Worm (Caenorhabditis elegans) whole organism, young adult: ENCODE measurements around the gene chl-1.

Experiments used
- F49E8.2 ChIP-seq: sonication (generic microtip); optimal IDR thresholded peaks from 3 replicates; lab custom pipeline; 2017; ENCODE audit warnings: missing genetic modification characterization, mild to moderate bottlenecking, missing compliant biosample characterization, antibody characterized with exemption, moderate library complexity; ENCODE audit not compliant: insufficient read depth
- F57A8.1 ChIP-seq: fragments of 200-800 bp; sonication (Bioruptor generic); optimal IDR thresholded peaks from 2 replicates; lab custom pipeline; 2018; ENCODE audit warnings: mild to moderate bottlenecking, missing genetic modification characterization, moderate library complexity, missing compliant biosample characterization
- F57C9.4 ChIP-seq: sonication (generic microtip); optimal IDR thresholded peaks from 2 replicates; lab custom pipeline; 2017; ENCODE audit warnings: mild to moderate bottlenecking, missing genetic modification characterization, missing compliant biosample characterization
- T07F8.4 ChIP-seq: sonication (generic microtip); optimal IDR thresholded peaks from 2 replicates; lab custom pipeline; 2016; ENCODE audit warnings: mild to moderate bottlenecking, missing genetic modification characterization, moderate library complexity, missing compliant biosample characterization
- T26A5.8 ChIP-seq: sonication (generic microtip); optimal IDR thresholded peaks from 2 replicates; lab custom pipeline; 2016; ENCODE audit warnings: missing genetic modification characterization, missing compliant biosample characterization
- Y56A3A.18 ChIP-seq: fragments of 200-800 bp; sonication (Bioruptor generic); IDR thresholded peaks from 2 replicates; pipeline ENCODE4 v1.3.6; 2022; ENCODE audit warnings: missing genetic modification reagents, missing genetic modification characterization, missing compliant biosample characterization
- Y67H2A.10 ChIP-seq: fragments of 200-800 bp; sonication (Bioruptor generic); conservative IDR thresholded peaks from 2 replicates; pipeline ENCODE4 v1.3.6; 2022; ENCODE audit warnings: missing genetic modification reagents, missing genetic modification characterization, missing compliant biosample characterization
- aptf-2 ChIP-seq: fragments of 200-800 bp; sonication (Bioruptor generic); conservative IDR thresholded peaks from 2 replicates; pipeline ENCODE4 v1.3.6; 2022; ENCODE audit warnings: missing genetic modification reagents, missing genetic modification characterization, missing compliant biosample characterization
- atf-7 ChIP-seq: sonication (generic microtip); optimal IDR thresholded peaks from 2 replicates; lab custom pipeline; 2017; ENCODE audit warnings: mild to moderate bottlenecking, missing genetic modification characterization, missing compliant biosample characterization
- attf-5 ChIP-seq: fragments of 200-800 bp; sonication (Bioruptor generic); optimal IDR thresholded peaks from 2 replicates; lab custom pipeline; 2018; ENCODE audit warnings: mild to moderate bottlenecking, missing genetic modification characterization, missing compliant biosample characterization
- bed-2 ChIP-seq: fragments of 200-800 bp; sonication (Bioruptor generic); IDR thresholded peaks from 2 replicates; pipeline ENCODE4 v1.3.6; 2022; ENCODE audit warnings: missing genetic modification reagents, missing genetic modification characterization, missing compliant biosample characterization
- ceh-27 ChIP-seq: fragments of 200-800 bp; sonication (Bioruptor generic); optimal IDR thresholded peaks from 2 replicates; lab custom pipeline; 2018; ENCODE audit warnings: mild to moderate bottlenecking, missing genetic modification characterization, moderate library complexity, missing compliant biosample characterization
- chd-7 ChIP-seq: sonication (generic microtip); optimal IDR thresholded peaks from 2 replicates; lab custom pipeline; 2016; ENCODE audit warnings: mild to moderate bottlenecking, missing genetic modification characterization, moderate library complexity, missing compliant biosample characterization
- dpff-1 ChIP-seq: sonication (generic microtip); optimal IDR thresholded peaks from 2 replicates; lab custom pipeline; 2017; ENCODE audit warnings: mild to moderate bottlenecking, missing genetic modification characterization, missing compliant biosample characterization
- dpl-1 ChIP-seq: fragments of 150-350 bp; optimal IDR thresholded peaks from 2 replicates; lab custom pipeline; 2014; ENCODE audit warnings: missing biosample characterization, missing genetic modification reagents, missing genetic modification characterization
- egl-44 ChIP-seq: fragments of 200-800 bp; sonication (Bioruptor generic); IDR thresholded peaks from 2 replicates; pipeline ENCODE4 v1.3.6; 2022; ENCODE audit warnings: missing genetic modification reagents, missing genetic modification characterization, missing compliant biosample characterization
- ekl-4 ChIP-seq: fragments of 200-800 bp; sonication (Bioruptor generic); IDR thresholded peaks from 2 replicates; pipeline ENCODE4 v1.3.6; 2022; ENCODE audit warnings: missing genetic modification reagents, missing genetic modification characterization, missing compliant biosample characterization
- him-1 ChIP-seq: sonication (generic microtip); optimal IDR thresholded peaks from 2 replicates; lab custom pipeline; 2016; ENCODE audit warnings: missing genotype, missing genetic modification reagents, missing genetic modification characterization, missing compliant biosample characterization
- hlh-12 ChIP-seq: sonication (generic microtip); optimal IDR thresholded peaks from 2 replicates; lab custom pipeline; 2016; ENCODE audit warnings: missing genetic modification characterization, missing compliant biosample characterization
- hlh-26 ChIP-seq: fragments of 200-800 bp; sonication (Bioruptor generic); conservative IDR thresholded peaks from 2 replicates; pipeline ENCODE4 v1.3.6; 2022; ENCODE audit warnings: missing genetic modification reagents, missing genetic modification characterization, missing compliant biosample characterization
- lag-1 ChIP-seq: fragments of 200-800 bp; sonication (Bioruptor generic); IDR thresholded peaks from 2 replicates; pipeline ENCODE4 v1.3.6; 2022; ENCODE audit warnings: missing genetic modification reagents, missing genetic modification characterization, missing compliant biosample characterization
- lin-54 ChIP-seq: fragments of 200-800 bp; sonication (Bioruptor generic); optimal IDR thresholded peaks from 2 replicates; lab custom pipeline; 2018; ENCODE audit warnings: mild to moderate bottlenecking, missing genetic modification characterization, missing compliant biosample characterization
- madf-8 ChIP-seq: fragments of 200-800 bp; sonication (Bioruptor generic); conservative IDR thresholded peaks from 2 replicates; pipeline ENCODE4 v1.3.6; 2022; ENCODE audit warnings: missing genetic modification reagents, missing genetic modification characterization, missing compliant biosample characterization
- nfya-1 ChIP-seq: sonication (generic microtip); optimal IDR thresholded peaks from 2 replicates; lab custom pipeline; 2017; ENCODE audit warnings: antibody characterized with exemption, missing compliant biosample characterization, missing genetic modification characterization, borderline replicate concordance; ENCODE audit not compliant: insufficient read depth
- nfyb-1 ChIP-seq: fragments of 200-800 bp; sonication (Bioruptor generic); IDR thresholded peaks from 2 replicates; pipeline ENCODE4 v1.3.6; 2022; ENCODE audit warnings: missing genetic modification reagents, missing genetic modification characterization, missing compliant biosample characterization
- nhr-80 ChIP-seq: sonication (generic microtip); optimal IDR thresholded peaks from 2 replicates; lab custom pipeline; 2016; ENCODE audit warnings: missing genetic modification characterization, missing compliant biosample characterization
- nhr-90 ChIP-seq: sonication (generic microtip); optimal IDR thresholded peaks from 2 replicates; lab custom pipeline; 2016; ENCODE audit warnings: missing genotype, mild to moderate bottlenecking, missing genetic modification characterization, missing compliant biosample characterization
- pbrm-1 ChIP-seq: fragments of 200-800 bp; sonication (Bioruptor generic); IDR thresholded peaks from 2 replicates; pipeline ENCODE4 v1.3.6; 2022; ENCODE audit warnings: missing genetic modification reagents, missing genetic modification characterization, missing compliant biosample characterization
- somi-1 ChIP-seq: fragments of 200-800 bp; sonication (Bioruptor generic); optimal IDR thresholded peaks from 2 replicates; lab custom pipeline; 2018; ENCODE audit warnings: mild to moderate bottlenecking, missing genetic modification characterization, missing compliant biosample characterization
- tlf-1 ChIP-seq: fragments of 200-800 bp; sonication (Bioruptor generic); optimal IDR thresholded peaks from 2 replicates; lab custom pipeline; 2018; ENCODE audit warnings: mild to moderate bottlenecking, missing genetic modification characterization, missing compliant biosample characterization
- xnd-1 ChIP-seq: sonication (generic microtip); optimal IDR thresholded peaks from 2 replicates; lab custom pipeline; 2016; ENCODE audit warnings: missing genotype, missing genetic modification reagents, missing genetic modification characterization, missing compliant biosample characterization
- ztf-22 ChIP-seq: fragments of 200-800 bp; sonication (Bioruptor generic); optimal IDR thresholded peaks from 2 replicates; lab custom pipeline; 2018; ENCODE audit warnings: mild to moderate bottlenecking, missing genetic modification characterization, moderate library complexity, missing compliant biosample characterization
- ztf-26 ChIP-seq: sonication (generic microtip); optimal IDR thresholded peaks from 2 replicates; lab custom pipeline; 2017; ENCODE audit warnings: missing genetic modification characterization, missing compliant biosample characterization
- ztf-28 ChIP-seq: fragments of 200-800 bp; sonication (Bioruptor generic); IDR thresholded peaks from 2 replicates; pipeline ENCODE4 v1.3.6; 2022; ENCODE audit warnings: missing genetic modification reagents, missing genetic modification characterization, missing compliant biosample characterization

The chl-1 gene

DNA sequence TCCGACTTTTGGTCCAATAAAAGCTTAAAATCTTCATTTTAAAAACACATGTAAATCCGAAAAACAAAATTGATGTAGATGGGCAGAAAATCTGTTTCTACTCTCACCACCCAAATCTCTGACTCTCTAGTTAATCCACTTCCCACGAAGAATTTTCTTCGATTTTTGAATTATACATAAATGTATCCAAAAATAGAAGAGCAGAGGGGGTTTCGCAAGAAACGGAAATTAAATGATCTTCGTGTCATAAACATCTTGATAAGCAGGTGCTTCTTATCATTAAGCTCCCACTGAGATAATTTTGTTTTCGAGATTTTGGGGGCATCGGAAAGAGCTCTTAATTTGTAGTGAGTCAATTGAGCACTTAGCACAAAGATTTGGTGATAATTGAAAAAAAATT lies 15.4 kb downstream of the chl-1 start:
- no peak for TF ChIP-seq nhr-80 (tag; lab: Kevin White, UChicago)
- TF ChIP-seq dpff-1 (tag; lab: Kevin White, UChicago): no peak
- no peak for TF ChIP-seq nhr-90
- TF ChIP-seq him-1 (tag; lab: Kevin White, UChicago): no peak
- no peak for TF ChIP-seq ztf-22 (GFP tag; lab: Kevin White, UChicago)
- TF ChIP-seq pbrm-1 (GFP tag; lab: Robert Waterston, UW): no peak
- no peak for TF ChIP-seq aptf-2 (GFP tag; lab: Robert Waterston, UW)
- no peak for TF ChIP-seq T07F8.4 (tag; lab: Kevin White, UChicago)
- no peak for TF ChIP-seq lag-1 (GFP tag; lab: Robert Waterston, UW)
- TF ChIP-seq Y56A3A.18: no peak
- TF ChIP-seq T26A5.8 (tag; lab: Kevin White, UChicago): no peak
- TF ChIP-seq ekl-4 (GFP tag; lab: Robert Waterston, UW): no peak
- no peak for TF ChIP-seq tlf-1 (GFP tag; lab: Kevin White, UChicago)
- TF ChIP-seq egl-44 (GFP tag; lab: Robert Waterston, UW): no peak
- TF ChIP-seq hlh-12: no peak

DNA sequence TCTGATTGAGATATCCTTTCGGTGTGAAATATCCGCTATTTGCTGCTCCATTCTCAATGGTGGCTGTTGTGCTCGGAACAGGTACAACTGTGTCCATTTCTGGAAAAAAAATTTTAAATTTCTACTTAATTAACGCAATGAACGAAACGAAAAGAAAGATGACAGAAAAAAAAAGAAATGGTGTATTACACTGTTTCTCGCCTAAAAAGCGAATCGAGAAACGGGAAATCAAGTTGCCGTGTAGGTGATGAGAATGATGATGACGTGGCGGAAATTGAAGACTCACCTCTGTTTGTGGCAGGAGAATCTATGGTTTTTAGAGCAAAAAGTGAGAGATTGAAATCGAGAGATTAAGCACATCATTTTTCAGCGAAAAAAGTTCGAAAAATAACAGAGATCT lies 18.6 kb downstream of the chl-1 start, which contains the start of gene C38H2.3:
C38H2.3 (minus strand) TSS at position 101 of the 400 bp plus-strand sequence.
- no peak for TF ChIP-seq Y56A3A.18
- no peak for TF ChIP-seq T26A5.8 (tag; lab: Kevin White, UChicago)
- no peak for TF ChIP-seq xnd-1
- TF ChIP-seq attf-5: no peak
- TF ChIP-seq bed-2 (GFP tag; lab: Robert Waterston, UW): no peak
- no peak for TF ChIP-seq lin-54 (GFP tag; lab: Kevin White, UChicago)
- TF ChIP-seq ztf-26 (tag; lab: Kevin White, UChicago): no peak
- TF ChIP-seq F57A8.1 (GFP tag; lab: Kevin White, UChicago): no peak
- TF ChIP-seq nfyb-1 (GFP tag; lab: Robert Waterston, UW): no peak
- TF ChIP-seq somi-1 (GFP tag; lab: Kevin White, UChicago): no peak
- TF ChIP-seq Y67H2A.10: no peak
- no peak for TF ChIP-seq dpl-1 (GFP tag; lab: Kevin White, UChicago)
- TF ChIP-seq nfya-1 (tag; lab: Kevin White, UChicago): no peak

DNA sequence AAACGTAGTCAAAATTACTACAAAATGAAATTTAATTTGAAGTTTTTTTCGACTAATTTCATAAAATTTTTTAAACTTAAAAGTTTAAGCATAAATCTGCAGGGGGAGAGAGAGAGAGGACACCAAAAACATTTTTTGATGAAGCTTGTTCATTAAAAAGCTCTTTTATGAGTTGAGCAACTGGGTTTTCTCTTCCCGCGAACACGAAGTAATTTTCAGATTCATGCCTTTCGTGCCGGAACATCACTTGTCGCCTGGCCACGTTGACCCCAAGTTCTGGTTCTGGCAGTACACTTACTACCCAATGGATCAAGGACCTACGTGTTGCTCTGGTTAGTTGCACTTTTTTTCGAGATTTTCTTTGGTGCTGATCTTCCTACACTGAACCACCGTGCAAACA lies 21.2 kb downstream of the chl-1 start:
- TF ChIP-seq F57A8.1 (GFP tag; lab: Kevin White, UChicago) (no peak), chd-7 (tag; lab: Kevin White, UChicago) (no peak), atf-7 (tag; lab: Kevin White, UChicago) (no peak), hlh-26 (GFP tag; lab: Robert Waterston, UW) (no peak), ceh-27 (GFP tag; lab: Kevin White, UChicago) (no peak), ztf-28 (GFP tag; lab: Robert Waterston, UW) (no peak), ztf-22 (GFP tag; lab: Kevin White, UChicago) (no peak), madf-8 (no peak)

DNA sequence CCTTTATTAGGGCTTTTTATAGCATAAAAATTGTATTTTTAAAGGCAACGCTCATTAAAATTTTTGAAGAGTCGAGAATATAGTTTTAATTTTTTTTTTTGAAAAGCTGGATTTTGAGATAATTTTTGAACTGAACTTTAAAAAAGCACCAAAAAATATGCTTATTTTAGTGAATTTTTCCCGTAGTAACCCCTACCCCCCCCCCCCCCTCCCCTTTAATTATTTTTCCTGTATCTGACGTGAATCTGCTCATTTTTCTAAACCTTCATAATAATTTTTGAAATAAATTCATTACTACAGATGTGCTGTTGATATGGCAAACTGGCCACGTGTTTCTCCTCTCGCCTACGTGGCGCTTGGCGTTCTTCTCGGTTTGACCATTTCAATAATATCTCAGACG lies 23.6 kb downstream of the chl-1 start, which contains the start of gene C38H2.2:
C38H2.2 (plus strand) TSS at position 301 of the 400 bp plus-strand sequence.
- TF ChIP-seq F57C9.4 (tag; lab: Kevin White, UChicago) (no peak), lin-54 (GFP tag; lab: Kevin White, UChicago) (no peak), F49E8.2 (tag; lab: Kevin White, UChicago) (no peak), nhr-90 (no peak)
